Worm (Caenorhabditis elegans) whole organism, young adult: ENCODE results near the gene cdl-1.

ENCODE experiments used
- F33H1.4 ChIP-seq: fragments of 200-800 bp; sonication (Bioruptor generic); IDR thresholded peaks from 2 replicates; pipeline ENCODE4 v1.3.6; 2022; ENCODE audit warnings: missing genetic modification reagents, missing genetic modification characterization, missing compliant biosample characterization
- F37B4.10 ChIP-seq: fragments of 200-800 bp; sonication (Bioruptor generic); IDR thresholded peaks from 2 replicates; pipeline ENCODE4 v1.3.6; 2022; ENCODE audit warnings: missing genetic modification characterization, missing compliant biosample characterization
- F55B11.4 ChIP-seq: sonication (generic microtip); optimal IDR thresholded peaks from 2 replicates; lab custom pipeline; 2016; ENCODE audit warnings: missing compliant biosample characterization, missing genetic modification characterization, borderline replicate concordance; ENCODE audit not compliant: insufficient read depth
- T07F8.4 ChIP-seq: sonication (generic microtip); optimal IDR thresholded peaks from 2 replicates; lab custom pipeline; 2016; ENCODE audit warnings: mild to moderate bottlenecking, missing genetic modification characterization, moderate library complexity, missing compliant biosample characterization
- Y53F4B.3 ChIP-seq: fragments of 200-800 bp; sonication (Bioruptor generic); IDR thresholded peaks from 2 replicates; pipeline ENCODE4 v1.3.6; 2022; ENCODE audit warnings: missing genetic modification reagents, missing genetic modification characterization, missing compliant biosample characterization
- aptf-2 ChIP-seq: fragments of 200-800 bp; sonication (Bioruptor generic); conservative IDR thresholded peaks from 2 replicates; pipeline ENCODE4 v1.3.6; 2022; ENCODE audit warnings: missing genetic modification reagents, missing genetic modification characterization, missing compliant biosample characterization
- atf-7 ChIP-seq: sonication (generic microtip); optimal IDR thresholded peaks from 2 replicates; lab custom pipeline; 2017; ENCODE audit warnings: mild to moderate bottlenecking, missing genetic modification characterization, missing compliant biosample characterization
- attf-6 ChIP-seq: fragments of 200-800 bp; sonication (Bioruptor generic); IDR thresholded peaks from 2 replicates; pipeline ENCODE4 v1.3.6; 2022; ENCODE audit warnings: missing genetic modification reagents, missing genetic modification characterization, missing compliant biosample characterization
- ceh-100 ChIP-seq: fragments of 200-800 bp; sonication (Bioruptor generic); IDR thresholded peaks from 2 replicates; pipeline ENCODE4 v1.3.6; 2022; ENCODE audit warnings: missing genetic modification reagents, missing genetic modification characterization, missing compliant biosample characterization
- ceh-79 ChIP-seq: sonication (generic microtip); optimal IDR thresholded peaks from 2 replicates; lab custom pipeline; 2017; ENCODE audit warnings: mild to moderate bottlenecking, missing genetic modification characterization, missing compliant biosample characterization
- ceh-91 ChIP-seq: fragments of 200-800 bp; sonication (Bioruptor generic); IDR thresholded peaks from 2 replicates; pipeline ENCODE4 v1.3.6; 2022; ENCODE audit warnings: missing genetic modification reagents, missing genetic modification characterization, missing compliant biosample characterization
- dpl-1 ChIP-seq: fragments of 150-350 bp; optimal IDR thresholded peaks from 2 replicates; lab custom pipeline; 2014; ENCODE audit warnings: missing biosample characterization, missing genetic modification reagents, missing genetic modification characterization
- efl-1 ChIP-seq: fragments of 150-350 bp; optimal IDR thresholded peaks from 2 replicates; lab custom pipeline; 2014; ENCODE audit warnings: missing biosample characterization, missing genetic modification reagents, missing genetic modification characterization
- ets-4 ChIP-seq: fragments of 200-800 bp; sonication (Bioruptor generic); optimal IDR thresholded peaks from 2 replicates; lab custom pipeline; 2018; ENCODE audit warnings: mild to moderate bottlenecking, missing genetic modification characterization, missing compliant biosample characterization
- him-1 ChIP-seq: sonication (generic microtip); optimal IDR thresholded peaks from 2 replicates; lab custom pipeline; 2016; ENCODE audit warnings: missing genotype, missing genetic modification reagents, missing genetic modification characterization, missing compliant biosample characterization
- hrde-1 ChIP-seq: sonication (generic microtip); optimal IDR thresholded peaks from 2 replicates; lab custom pipeline; 2016; ENCODE audit warnings: missing genetic modification characterization, mild to moderate bottlenecking, missing compliant biosample characterization, moderate library complexity, missing genotype, missing genetic modification reagents, borderline replicate concordance
- lin-35 ChIP-seq, 3 experiments: fragments of 150-350 bp in 2 of 3; sonication (generic microtip) in 1 of 3; optimal IDR thresholded peaks; 2 replicates each; lab custom pipeline; 2014 to 2018; ENCODE audit warnings: missing biosample characterization in 3 of 3, missing genetic modification characterization in 3 of 3, missing genetic modification reagents in 3 of 3
- lin-40 ChIP-seq: sonication (generic microtip); optimal IDR thresholded peaks from 2 replicates; lab custom pipeline; 2016; ENCODE audit warnings: missing genetic modification characterization, mild to moderate bottlenecking, missing compliant biosample characterization, missing genotype, missing genetic modification reagents
- lin-54 ChIP-seq: fragments of 200-800 bp; sonication (Bioruptor generic); optimal IDR thresholded peaks from 2 replicates; lab custom pipeline; 2018; ENCODE audit warnings: mild to moderate bottlenecking, missing genetic modification characterization, missing compliant biosample characterization
- lir-1 ChIP-seq: fragments of 200-800 bp; sonication (Bioruptor generic); conservative IDR thresholded peaks from 2 replicates; pipeline ENCODE4 v1.3.6; 2022; ENCODE audit warnings: missing genetic modification reagents, missing genetic modification characterization, missing compliant biosample characterization
- lsl-1 ChIP-seq: fragments of 200-800 bp; sonication (Bioruptor generic); optimal IDR thresholded peaks from 2 replicates; lab custom pipeline; 2018; ENCODE audit warnings: mild to moderate bottlenecking, missing genetic modification characterization, moderate library complexity, missing compliant biosample characterization
- madf-8 ChIP-seq: fragments of 200-800 bp; sonication (Bioruptor generic); conservative IDR thresholded peaks from 2 replicates; pipeline ENCODE4 v1.3.6; 2022; ENCODE audit warnings: missing genetic modification reagents, missing genetic modification characterization, missing compliant biosample characterization
- mel-28 ChIP-seq: sonication (generic microtip); optimal IDR thresholded peaks from 2 replicates; lab custom pipeline; 2016; ENCODE audit warnings: borderline replicate concordance, mild to moderate bottlenecking, missing genetic modification characterization, missing compliant biosample characterization
- nhr-179 ChIP-seq: sonication (generic microtip); optimal IDR thresholded peaks from 2 replicates; lab custom pipeline; 2016; ENCODE audit warnings: mild to moderate bottlenecking, missing genetic modification characterization, missing compliant biosample characterization
- nhr-90 ChIP-seq: sonication (generic microtip); optimal IDR thresholded peaks from 2 replicates; lab custom pipeline; 2016; ENCODE audit warnings: missing genotype, mild to moderate bottlenecking, missing genetic modification characterization, missing compliant biosample characterization
- rec-8 ChIP-seq, 2 experiments: sonication (generic microtip); optimal IDR thresholded peaks; 2 replicates each; lab custom pipeline; 2016; ENCODE audit warnings: mild to moderate bottlenecking in 2 of 2, missing genetic modification characterization in 2 of 2, missing genetic modification reagents in 2 of 2, missing genotype in 2 of 2, missing biosample characterization in 1 of 2, missing compliant biosample characterization in 1 of 2, moderate library complexity in 1 of 2
- rpc-1 ChIP-seq, 2 experiments: fragments of 150-350 bp in 1 of 2; sonication (generic microtip) in 1 of 2; optimal IDR thresholded peaks; 2 replicates each; lab custom pipeline; 2014 to 2018; ENCODE audit warnings: missing biosample characterization in 1 of 2, missing genetic modification characterization in 1 of 2, missing genetic modification reagents in 1 of 2, missing genotype in 1 of 2
- snpc-1.1 ChIP-seq: sonication (generic microtip); optimal IDR thresholded peaks from 2 replicates; lab custom pipeline; 2017; ENCODE audit warnings: missing genetic modification characterization, mild to moderate bottlenecking, missing compliant biosample characterization, antibody characterized with exemption, moderate library complexity, missing genotype, missing genetic modification reagents; ENCODE audit not compliant: insufficient read depth
- snpc-3.4 ChIP-seq: sonication (generic microtip); optimal IDR thresholded peaks from 2 replicates; lab custom pipeline; 2017; ENCODE audit warnings: missing genetic modification characterization, mild to moderate bottlenecking, missing compliant biosample characterization, antibody characterized with exemption, moderate library complexity, missing genotype, missing genetic modification reagents
- snpc-4 ChIP-seq, 5 experiments: fragments of 150-350 bp in 1 of 5; sonication (generic microtip) in 4 of 5; optimal IDR thresholded peaks; 2 replicates each; lab custom pipeline; 2014 to 2018; ENCODE audit warnings: missing genetic modification characterization in 5 of 5, missing biosample characterization in 3 of 5, antibody characterized with exemption in 2 of 5, mild to moderate bottlenecking in 2 of 5, missing compliant biosample characterization in 2 of 5, missing genotype in 2 of 5, moderate library complexity in 2 of 5, missing genetic modification reagents in 1 of 5
- sptf-2 ChIP-seq: fragments of 200-800 bp; sonication (Bioruptor generic); optimal IDR thresholded peaks from 2 replicates; lab custom pipeline; 2018; ENCODE audit warnings: mild to moderate bottlenecking, missing genetic modification characterization, missing compliant biosample characterization
- tbp1 ChIP-seq: fragments of 200-800 bp; sonication (Bioruptor generic); optimal IDR thresholded peaks from 2 replicates; lab custom pipeline; 2018; ENCODE audit warnings: mild to moderate bottlenecking, missing genetic modification characterization, missing compliant biosample characterization
- unc-62 ChIP-seq: fragments of 150-350 bp; optimal IDR thresholded peaks from 2 replicates; lab custom pipeline; 2014; ENCODE audit warnings: missing biosample characterization, missing genetic modification reagents, missing genetic modification characterization
- xnd-1 ChIP-seq: sonication (generic microtip); optimal IDR thresholded peaks from 2 replicates; lab custom pipeline; 2016; ENCODE audit warnings: missing genotype, missing genetic modification reagents, missing genetic modification characterization, missing compliant biosample characterization
- zfh-2 ChIP-seq: fragments of 200-800 bp; sonication (Bioruptor generic); conservative IDR thresholded peaks from 2 replicates; pipeline ENCODE4 v1.3.6; 2022; ENCODE audit warnings: missing genetic modification reagents, missing genetic modification characterization, missing compliant biosample characterization
- ztf-26 ChIP-seq: sonication (generic microtip); optimal IDR thresholded peaks from 2 replicates; lab custom pipeline; 2017; ENCODE audit warnings: missing genetic modification characterization, missing compliant biosample characterization
- ztf-28 ChIP-seq: fragments of 200-800 bp; sonication (Bioruptor generic); IDR thresholded peaks from 2 replicates; pipeline ENCODE4 v1.3.6; 2022; ENCODE audit warnings: missing genetic modification reagents, missing genetic modification characterization, missing compliant biosample characterization

The cdl-1 gene

DNA sequence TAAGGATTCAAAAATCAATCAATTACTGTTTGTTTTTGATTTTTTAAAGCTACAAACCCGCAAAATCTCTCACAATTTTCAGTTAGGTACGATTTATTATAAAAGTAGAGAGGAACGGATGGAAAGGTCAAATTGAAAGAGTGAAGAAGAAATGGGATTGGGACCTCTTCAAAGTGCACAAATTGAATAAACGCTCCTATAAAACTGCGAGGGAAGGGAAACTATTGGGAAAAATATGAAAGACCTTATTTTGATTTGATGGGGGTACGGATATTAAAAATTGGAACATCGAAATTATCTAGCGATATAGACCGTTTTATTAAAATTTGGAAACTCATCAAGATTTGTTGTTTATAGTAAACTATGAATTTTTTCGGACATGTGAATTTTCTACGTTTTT, 18.5 kb upstream of the cdl-1 start:
- TF ChIP-seq mel-28, result no peak
- no peak for TF ChIP-seq atf-7 (tag; lab: Kevin White, UChicago)
- TF ChIP-seq xnd-1 (tag; lab: Kevin White, UChicago), result no peak
- TF ChIP-seq Y53F4B.3, result no peak
- no peak for TF ChIP-seq dpl-1 (GFP tag; lab: Kevin White, UChicago)
- TF ChIP-seq ceh-79 (tag; lab: Kevin White, UChicago), result no peak
- TF ChIP-seq nhr-179 (tag; lab: Kevin White, UChicago), result no peak
- TF ChIP-seq unc-62 (GFP tag; lab: Kevin White, UChicago), result no peak
- TF ChIP-seq F37B4.10 (GFP tag; lab: Robert Waterston, UW), result no peak
- no peak for TF ChIP-seq ceh-91 (GFP tag; lab: Robert Waterston, UW)
- no peak for TF ChIP-seq tbp1 (GFP tag; lab: Kevin White, UChicago)
- TF ChIP-seq T07F8.4 (tag; lab: Kevin White, UChicago), result no peak
- TF ChIP-seq ztf-28 (GFP tag; lab: Robert Waterston, UW), result no peak
- no peak for TF ChIP-seq snpc-1.1 (tag; lab: Kevin White, UChicago)

DNA sequence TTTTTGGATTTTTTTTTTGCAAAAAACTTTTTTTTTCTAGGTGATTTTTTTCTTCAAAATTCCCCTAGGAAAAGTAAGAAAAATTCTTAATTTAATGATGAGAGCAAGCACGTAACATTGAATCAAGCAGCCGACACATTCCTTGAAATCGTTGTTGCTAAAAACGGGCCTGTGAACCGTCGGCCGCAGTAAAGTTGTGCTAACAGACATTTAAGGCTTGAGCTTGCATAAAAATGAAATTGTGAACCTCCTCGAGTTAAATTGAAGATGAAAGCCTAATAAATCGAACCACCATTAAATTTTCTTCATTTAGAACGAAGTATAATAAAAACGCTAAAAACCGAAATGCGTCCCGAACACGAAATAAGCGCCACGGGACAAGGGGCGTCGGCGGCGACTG, 17.3 kb upstream of the cdl-1 start:
- TF ChIP-seq lin-40 (tag; lab: Kevin White, UChicago) (no peak), snpc-3.4 (tag; lab: Kevin White, UChicago) (no peak), lin-35 (GFP tag; optimal IDR thresholded peaks at IDR 0.05; lab: Kevin White, UChicago) (no peak), F55B11.4 (tag; lab: Kevin White, UChicago) (no peak), snpc-4 (GFP tag; optimal IDR thresholded peaks at IDR 0.05; lab: Kevin White, UChicago) (no peak), snpc-4 (tag; optimal IDR thresholded peaks at IDR 0.05; lab: Kevin White, UChicago) (peak in 2 of 4 experiments; percentile 29 to 57), snpc-1.1 (tag; lab: Kevin White, UChicago) (peak; percentile 65)

DNA sequence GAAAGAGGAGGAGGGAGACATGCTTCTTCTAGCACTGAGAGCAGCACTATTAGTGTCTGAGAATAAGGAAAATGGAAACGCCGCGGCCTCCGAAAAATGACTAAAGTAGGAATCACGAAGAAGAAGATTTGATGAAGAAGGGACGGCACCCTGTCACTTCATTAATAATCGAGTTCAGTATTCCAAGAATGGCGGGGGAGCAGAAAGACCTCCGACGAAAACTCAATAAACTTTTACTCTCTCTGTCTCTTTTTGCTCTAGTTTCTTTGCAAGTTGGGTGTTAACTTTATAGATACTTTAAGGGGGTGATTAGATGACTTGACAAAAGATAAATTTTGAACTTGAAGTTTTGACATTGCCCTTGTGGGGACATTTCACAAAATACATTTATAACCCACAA, 16.0 kb upstream of the cdl-1 start:
- TF ChIP-seq rec-8 (tag; optimal IDR thresholded peaks at IDR 0.05; lab: Kevin White, UChicago) (no peak), lin-54 (GFP tag; lab: Kevin White, UChicago) (no peak), lir-1 (GFP tag; lab: Robert Waterston, UW) (no peak), zfh-2 (GFP tag; lab: Robert Waterston, UW) (peak; percentile 48; the same call in 1 of the 2 replicates), ets-4 (GFP tag; lab: Kevin White, UChicago) (no peak), attf-6 (GFP tag; lab: Robert Waterston, UW) (no peak), ceh-100 (GFP tag; lab: Robert Waterston, UW) (no peak)

DNA sequence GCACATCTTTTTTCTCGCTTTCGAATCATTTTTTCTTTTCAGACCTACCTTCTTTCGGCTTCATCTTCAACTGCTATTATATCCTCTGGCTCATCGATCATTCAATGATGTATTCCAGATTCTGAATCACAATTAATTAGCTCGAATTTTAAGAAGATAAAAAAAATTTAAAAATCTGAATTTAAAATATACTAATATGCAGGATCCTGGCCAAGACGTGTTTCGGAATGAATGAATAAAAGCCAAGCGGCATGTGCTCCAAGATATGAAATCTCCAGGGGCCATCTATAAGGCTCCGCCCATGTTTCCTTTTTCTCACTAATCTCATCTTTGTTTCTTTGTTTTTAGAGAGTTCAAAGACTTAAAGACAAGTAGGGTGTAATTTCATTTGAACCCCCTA, 7.2 kb upstream of the cdl-1 start, which contains the start of gene mpz-1:
Gene mpz-1, minus strand, starts transcription at position 101 of the 400 bp plus-strand sequence.
- peak; percentile 51 for TF ChIP-seq hrde-1 (tag; lab: Kevin White, UChicago)
- peak; percentile 9 for TF ChIP-seq xnd-1 (tag; lab: Kevin White, UChicago)
- TF ChIP-seq lin-40 (tag; lab: Kevin White, UChicago), result no peak
- no peak for TF ChIP-seq ceh-91 (GFP tag; lab: Robert Waterston, UW)

DNA sequence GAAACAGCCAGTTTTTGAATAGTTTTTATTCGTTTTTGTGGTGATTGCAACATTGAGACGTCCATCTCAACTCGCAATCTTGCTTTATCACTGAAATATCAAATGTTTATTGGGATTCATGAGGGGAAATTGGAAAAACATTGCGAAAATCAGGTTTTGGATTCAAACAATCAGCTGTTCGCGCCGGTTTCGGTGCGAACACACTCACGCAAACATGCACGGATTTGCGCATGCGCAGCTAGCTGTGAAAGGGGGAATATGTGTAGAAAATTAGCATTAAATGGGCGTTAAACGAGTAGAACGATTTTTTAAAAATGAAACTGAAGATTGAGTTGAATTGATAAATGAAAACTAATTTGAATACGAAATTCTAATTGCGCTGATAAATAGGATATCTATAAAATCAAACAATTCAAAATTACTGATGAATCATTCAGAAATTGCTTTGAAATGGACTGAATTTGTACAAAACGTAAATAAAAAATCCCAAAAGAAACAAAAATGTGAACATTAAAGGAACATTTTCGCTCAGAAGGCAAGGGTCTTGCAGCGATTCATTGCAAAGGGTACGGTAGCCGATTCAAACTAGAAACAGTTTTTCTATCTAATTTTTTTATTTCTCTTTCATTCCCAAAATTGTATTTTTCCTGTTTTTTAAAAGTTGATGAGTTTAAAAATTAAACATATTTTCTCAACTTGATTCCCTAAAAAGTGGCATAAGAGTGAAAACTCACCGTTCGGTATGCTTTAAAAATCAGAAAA, 1.9 kb upstream of the cdl-1 start, which contains the start of gene ect-2:
Gene ect-2, minus strand, starts transcription at position 762 of the 762 bp plus-strand sequence.
- peak; percentile 93 for TF ChIP-seq lsl-1 (GFP tag; lab: Kevin White, UChicago)
- peak; percentile 77 for TF ChIP-seq madf-8 (GFP tag; lab: Robert Waterston, UW)
- TF ChIP-seq nhr-90 (tag; lab: Kevin White, UChicago), result no peak
- TF ChIP-seq sptf-2 (GFP tag; lab: Kevin White, UChicago), result no peak
- TF ChIP-seq aptf-2 (GFP tag; lab: Robert Waterston, UW), result no peak
- TF ChIP-seq ceh-79 (tag; lab: Kevin White, UChicago), result no peak
- peak in 1 of 3 experiments; percentile 9 for TF ChIP-seq lin-35 (GFP tag; optimal IDR thresholded peaks at IDR 0.05; lab: Kevin White, UChicago)
- TF ChIP-seq F33H1.4, result peak; percentile 90
- TF ChIP-seq him-1 (tag; lab: Kevin White, UChicago), result peak; percentile 23
- peak; percentile 55 for TF ChIP-seq efl-1
- TF ChIP-seq ztf-26, result no peak
- no peak for TF ChIP-seq rpc-1 (optimal IDR thresholded peaks at IDR 0.05; lab: Kevin White, UChicago)
- TF ChIP-seq rpc-1 (tag; optimal IDR thresholded peaks at IDR 0.05; lab: Kevin White, UChicago), result no peak
- 0 out of 2 replicates have a peak, but pooled peaks have one; percentile 34 for TF ChIP-seq ceh-91 (GFP tag; lab: Robert Waterston, UW)
